Worm (Caenorhabditis elegans): ENCODE measurements around the gene Y39A1A.22.

Y39A1A.22 gene

ce11 chrIII:10733300-10733699, 26.5 kb upstream of the Y39A1A.22 start:
- TF ChIP-seq nhr-28 (tag; optimal IDR thresholded peaks at IDR 0.05): no peak
- no peak for TF ChIP-seq F49E8.2 (tag; optimal IDR thresholded peaks at IDR 0.05; ENCODE audit: borderline replicate concordance)
- no peak for TF ChIP-seq hlh-11 (tag; optimal IDR thresholded peaks at IDR 0.05)
- TF ChIP-seq madf-9 (GFP tag; conservative IDR thresholded peaks at IDR 0.05): 0 out of 2 replicates have a peak, but pooled peaks have one; percentile 29
- TF ChIP-seq F37D6.2 (tag; optimal IDR thresholded peaks at IDR 0.05): no peak
- TF ChIP-seq pha-4 (GFP tag; IDR thresholded peaks at IDR 0.05): no peak
- TF ChIP-seq pha-4 (tag; optimal IDR thresholded peaks at IDR 0.05): no peak
- no peak for TF ChIP-seq ctbp-1 (GFP tag; IDR thresholded peaks at IDR 0.05)
- no peak for TF ChIP-seq zfp-2 (tag; optimal IDR thresholded peaks at IDR 0.05)
- TF ChIP-seq php-3 (GFP tag; IDR thresholded peaks at IDR 0.05): 0 out of 2 replicates have a peak, but pooled peaks have one; percentile 34
- TF ChIP-seq mdt-29 (GFP tag; IDR thresholded peaks at IDR 0.05): peak; percentile 59; the same call in 1 of the 2 replicates
- TF ChIP-seq ceh-28 (tag; optimal IDR thresholded peaks at IDR 0.05): no peak
- TF ChIP-seq nhr-25 (tag; optimal IDR thresholded peaks at IDR 0.05; ENCODE audit: borderline replicate concordance, insufficient read depth): no peak
- TF ChIP-seq duxl-1 (tag; optimal IDR thresholded peaks at IDR 0.05; ENCODE audit: poor library complexity): no peak
- no peak for TF ChIP-seq lsy-2 (tag; optimal IDR thresholded peaks at IDR 0.05)
- TF ChIP-seq egl-43 (GFP tag; IDR thresholded peaks at IDR 0.05): 0 out of 2 replicates have a peak, but pooled peaks have one; percentile 17
- TF ChIP-seq F10B5.3 (tag; optimal IDR thresholded peaks at IDR 0.05): no peak
- no peak for TF ChIP-seq nhr-6 (tag; optimal IDR thresholded peaks at IDR 0.05)
- TF ChIP-seq dpl-1 (GFP tag; optimal IDR thresholded peaks at IDR 0.05): no peak
- TF ChIP-seq vab-7 (GFP tag; IDR thresholded peaks at IDR 0.05): peak; percentile 40; the same call in 1 of the 2 replicates
- no peak for TF ChIP-seq daf-12 (tag; optimal IDR thresholded peaks at IDR 0.05)
- TF ChIP-seq hlh-30 (tag; optimal IDR thresholded peaks at IDR 0.05; ENCODE audit: insufficient read depth): no peak
- no peak for TF ChIP-seq daf-8 (GFP tag; IDR thresholded peaks at IDR 0.05)
- no peak for TF ChIP-seq madf-5 (GFP tag; IDR thresholded peaks at IDR 0.05)
- TF ChIP-seq lin-38 (GFP tag; IDR thresholded peaks at IDR 0.05): peak; percentile 48
- peak; percentile 64; the same call in 1 of the 2 replicates for TF ChIP-seq snpc-1.2 (GFP tag; IDR thresholded peaks at IDR 0.05)
- no peak for TF ChIP-seq lin-1 (GFP tag; IDR thresholded peaks at IDR 0.05)
- TF ChIP-seq skn-1 (tag; optimal IDR thresholded peaks at IDR 0.05): no peak
- TF ChIP-seq tag-97 (GFP tag; IDR thresholded peaks at IDR 0.05): no peak
- no peak for TF ChIP-seq fkh-10 (GFP tag; optimal IDR thresholded peaks at IDR 0.05)
- TF ChIP-seq D1046.2 (GFP tag; IDR thresholded peaks at IDR 0.05): peak; percentile 37; the same call in 1 of the 2 replicates
- TF ChIP-seq pqm-1 (tag; optimal IDR thresholded peaks at IDR 0.05): no peak
- 0 out of 2 replicates have a peak, but pooled peaks have one; percentile 17 for TF ChIP-seq F26F4.8 (GFP tag; conservative IDR thresholded peaks at IDR 0.05)
- no peak for TF ChIP-seq lin-15B (tag; optimal IDR thresholded peaks at IDR 0.05)
- peak; percentile 50; the same call in 1 of the 2 replicates for TF ChIP-seq Y48G9A.11 (GFP tag; IDR thresholded peaks at IDR 0.05)
- TF ChIP-seq ceh-82 (tag; optimal IDR thresholded peaks at IDR 0.05): no peak
- 0 out of 2 replicates have a peak, but pooled peaks have one; percentile 18 for TF ChIP-seq ceh-44 (GFP tag; IDR thresholded peaks at IDR 0.05)
- no peak for TF ChIP-seq F44E2.7 (GFP tag; IDR thresholded peaks at IDR 0.05)
- TF ChIP-seq unc-62 (GFP tag; optimal IDR thresholded peaks at IDR 0.05 in 1 of 2): no peak
- TF ChIP-seq unc-62 (tag; optimal IDR thresholded peaks at IDR 0.05): no peak
- no peak for TF ChIP-seq ztf-11 (tag; optimal IDR thresholded peaks at IDR 0.05)
- 0 out of 2 replicates have a peak, but pooled peaks have one; percentile 20 for TF ChIP-seq set-16 (GFP tag; IDR thresholded peaks at IDR 0.05)

- TF ChIP-seq fos-1 (tag; optimal IDR thresholded peaks at IDR 0.05) (no peak), spr-1 (tag; optimal IDR thresholded peaks at IDR 0.05) (no peak), ctbp-1 (GFP tag; IDR thresholded peaks at IDR 0.05) (no peak), F37D6.2 (tag; optimal IDR thresholded peaks at IDR 0.05) (no peak), dmd-6 (GFP tag; IDR thresholded peaks at IDR 0.05) (no peak), gei-8 (GFP tag; optimal IDR thresholded peaks at IDR 0.05) (no peak), rbr-2 (tag; optimal IDR thresholded peaks at IDR 0.05) (no peak), daf-16 (GFP tag; optimal IDR thresholded peaks at IDR 0.05) (no peak), daf-16 (tag; optimal IDR thresholded peaks at IDR 0.05) (no peak), nhr-10 (tag; optimal IDR thresholded peaks at IDR 0.05) (no peak), spr-3 (GFP tag; optimal IDR thresholded peaks at IDR 0.05) (no peak), nhr-42 (GFP tag; IDR thresholded peaks at IDR 0.05) (no peak), madf-5 (GFP tag; IDR thresholded peaks at IDR 0.05) (no peak), hlh-30 (tag; optimal IDR thresholded peaks at IDR 0.05; ENCODE audit: insufficient read depth) (no peak), unc-39 (tag; optimal IDR thresholded peaks at IDR 0.05) (no peak), fkh-10 (GFP tag; optimal IDR thresholded peaks at IDR 0.05) (no peak)
Observed at ce11 chrIII:10730510-10730909, 23.7 kb upstream of the Y39A1A.22 start, which contains the start of gene tat-3. tat-3 (minus strand) TSS chrIII:10730705.

All from whole organism, L4 larva.